Worm (Caenorhabditis elegans) whole organism, early embryonic: ENCODE data around the gene C01C4.2.

Experiments used
- F13C5.2 ChIP-seq: sonication (generic microtip); optimal IDR thresholded peaks from 2 replicates; lab custom pipeline; 2017; ENCODE audit warnings: mild to moderate bottlenecking, missing genetic modification characterization, inconsistent platforms, missing compliant biosample characterization
- ama-1 ChIP-seq: fragments of 150-350 bp; optimal IDR thresholded peaks from 2 replicates; lab custom pipeline; 2014
- ceh-13 ChIP-seq: fragments of 200-800 bp; sonication (Bioruptor generic); optimal IDR thresholded peaks from 2 replicates; lab custom pipeline; 2018; ENCODE audit warnings: mild to moderate bottlenecking, missing genetic modification characterization, missing compliant biosample characterization
- ets-7 ChIP-seq: sonication (generic microtip); optimal IDR thresholded peaks from 2 replicates; lab custom pipeline; 2016; ENCODE audit warnings: missing genotype, missing genetic modification characterization, missing compliant biosample characterization
- flt-1 ChIP-seq: fragments of 200-800 bp; sonication (Bioruptor generic); IDR thresholded peaks from 2 replicates; pipeline ENCODE4 v1.3.6; 2022; ENCODE audit warnings: missing genetic modification characterization, missing compliant biosample characterization
- hmbx-1 ChIP-seq: sonication (generic microtip); optimal IDR thresholded peaks from 2 replicates; lab custom pipeline; 2016; ENCODE audit warnings: mild to moderate bottlenecking, missing genetic modification characterization, missing compliant biosample characterization
- scrt-1 ChIP-seq: fragments of 200-800 bp; sonication (Bioruptor generic); IDR thresholded peaks from 2 replicates; pipeline ENCODE4 v1.3.6; 2022; ENCODE audit warnings: missing genetic modification characterization, missing compliant biosample characterization
- tbx-37 ChIP-seq: fragments of 200-800 bp; sonication (Bioruptor generic); conservative IDR thresholded peaks from 2 replicates; pipeline ENCODE4 v1.3.6; 2022; ENCODE audit warnings: missing genetic modification reagents, missing genetic modification characterization, missing compliant biosample characterization
- tra-4 ChIP-seq: sonication (generic microtip); optimal IDR thresholded peaks from 2 replicates; lab custom pipeline; 2017; ENCODE audit warnings: missing genetic modification characterization, missing compliant biosample characterization

DNA sequence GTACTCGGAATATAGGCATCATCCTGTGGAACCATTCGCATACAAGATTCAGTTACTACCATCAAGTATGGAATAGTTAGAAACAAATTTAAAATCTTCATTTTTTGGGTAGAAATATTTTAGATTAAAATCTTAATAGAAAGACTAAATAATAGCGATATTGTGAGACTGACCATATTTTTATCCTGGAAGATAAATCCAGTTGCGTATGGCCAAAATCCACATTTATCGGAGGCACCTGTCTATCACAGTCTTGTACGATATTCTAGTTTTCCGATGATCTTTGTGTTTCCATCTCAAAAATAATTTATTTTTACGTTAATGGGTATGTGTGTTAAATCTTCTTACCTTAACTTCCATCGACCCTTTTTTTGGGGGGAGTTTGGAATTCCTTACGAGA, 49.4 kb downstream of the C01C4.2 start, which contains the start of gene F47B7.3:
- TF ChIP-seq F13C5.2 (no peak), ama-1 (lab: Kevin White, UChicago) (no peak), ceh-13 (GFP tag; lab: Kevin White, UChicago) (no peak), flt-1 (GFP tag; lab: Robert Waterston, UW) (no peak), tbx-37 (GFP tag; lab: Robert Waterston, UW) (no peak), scrt-1 (GFP tag; lab: Robert Waterston, UW) (no peak), tra-4 (tag; lab: Kevin White, UChicago) (no peak), ets-7 (tag; lab: Kevin White, UChicago) (no peak), hmbx-1 (tag; lab: Kevin White, UChicago) (no peak)
